Worm (Caenorhabditis elegans): Measurements from ENCODE around the gene Y66A7A.9.

The Y66A7A.9 gene

ce11 chrIII:11612371-11612770 lies at the start of gene Y66A7A.9, which contains the start of gene Y66A7A.4:
TSS of gene Y66A7A.9 (minus strand) at chrIII:11612471.
TSS of gene Y66A7A.4 (plus strand) at chrIII:11612607.
- TF ChIP-seq B0310.2 (tag; optimal IDR thresholded peaks at IDR 0.05) (no peak), tbx-11 (GFP tag; IDR thresholded peaks at IDR 0.05) (no peak), hmg-4 (GFP tag; optimal IDR thresholded peaks at IDR 0.05) (no peak), flt-1 (GFP tag; IDR thresholded peaks at IDR 0.05) (no peak), tra-4 (tag; optimal IDR thresholded peaks at IDR 0.05) (no peak), pes-1 (GFP tag; IDR thresholded peaks at IDR 0.05) (no peak), tbx-37 (GFP tag; conservative IDR thresholded peaks at IDR 0.05) (no peak), scrt-1 (GFP tag; IDR thresholded peaks at IDR 0.05) (no peak), hmbx-1 (tag; optimal IDR thresholded peaks at IDR 0.05) (no peak), ama-1 (optimal IDR thresholded peaks at IDR 0.05) (no peak), ceh-13 (GFP tag; optimal IDR thresholded peaks at IDR 0.05) (no peak), ceh-36 (tag; optimal IDR thresholded peaks at IDR 0.05) (no peak), hnd-1 (tag; optimal IDR thresholded peaks at IDR 0.05) (no peak), ets-7 (tag; optimal IDR thresholded peaks at IDR 0.05) (no peak), sea-1 (GFP tag; conservative IDR thresholded peaks at IDR 0.05) (no peak), aly-1 (tag; optimal IDR thresholded peaks at IDR 0.05) (no peak), F13C5.2 (tag; optimal IDR thresholded peaks at IDR 0.05) (no peak)

DNA sequence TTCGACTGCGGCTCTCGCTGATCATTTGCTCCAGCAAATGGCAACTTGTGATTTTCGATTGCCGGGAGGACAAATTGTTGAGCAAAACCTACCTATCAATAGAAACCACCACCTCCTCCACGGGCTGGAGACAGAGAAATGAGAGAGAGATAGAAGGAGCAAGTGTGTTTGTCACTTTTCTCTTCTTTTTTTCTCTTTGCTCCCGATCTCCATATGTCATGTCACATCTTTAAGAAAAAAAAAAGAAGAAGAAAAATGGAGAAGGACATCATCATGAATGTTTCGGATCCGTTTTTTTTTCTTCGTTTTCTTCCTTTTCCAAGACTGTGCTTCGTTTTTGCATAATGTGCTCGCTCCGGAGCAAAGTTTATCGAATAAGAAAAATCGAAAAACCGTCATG lies 48.5 kb upstream of the Y66A7A.9 start:
- TF ChIP-seq F13C5.2 (tag; optimal IDR thresholded peaks at IDR 0.05), result no peak
- TF ChIP-seq pes-1 (GFP tag; IDR thresholded peaks at IDR 0.05), result no peak
- TF ChIP-seq ceh-13 (GFP tag; optimal IDR thresholded peaks at IDR 0.05), result no peak
- no peak for TF ChIP-seq ama-1 (optimal IDR thresholded peaks at IDR 0.05)
- TF ChIP-seq tra-4 (tag; optimal IDR thresholded peaks at IDR 0.05), result no peak
- no peak for TF ChIP-seq hnd-1 (tag; optimal IDR thresholded peaks at IDR 0.05)
- no peak for TF ChIP-seq aly-1 (tag; optimal IDR thresholded peaks at IDR 0.05)
- no peak for TF ChIP-seq ets-7 (tag; optimal IDR thresholded peaks at IDR 0.05)
- TF ChIP-seq tbx-11 (GFP tag; IDR thresholded peaks at IDR 0.05), result no peak
- TF ChIP-seq flt-1 (GFP tag; IDR thresholded peaks at IDR 0.05), result no peak
- TF ChIP-seq scrt-1 (GFP tag; IDR thresholded peaks at IDR 0.05), result no peak
- TF ChIP-seq B0310.2 (tag; optimal IDR thresholded peaks at IDR 0.05), result no peak
- TF ChIP-seq hmg-4 (GFP tag; optimal IDR thresholded peaks at IDR 0.05), result no peak
- TF ChIP-seq hmbx-1 (tag; optimal IDR thresholded peaks at IDR 0.05), result no peak
- TF ChIP-seq tbx-37 (GFP tag; conservative IDR thresholded peaks at IDR 0.05), result no peak

DNA sequence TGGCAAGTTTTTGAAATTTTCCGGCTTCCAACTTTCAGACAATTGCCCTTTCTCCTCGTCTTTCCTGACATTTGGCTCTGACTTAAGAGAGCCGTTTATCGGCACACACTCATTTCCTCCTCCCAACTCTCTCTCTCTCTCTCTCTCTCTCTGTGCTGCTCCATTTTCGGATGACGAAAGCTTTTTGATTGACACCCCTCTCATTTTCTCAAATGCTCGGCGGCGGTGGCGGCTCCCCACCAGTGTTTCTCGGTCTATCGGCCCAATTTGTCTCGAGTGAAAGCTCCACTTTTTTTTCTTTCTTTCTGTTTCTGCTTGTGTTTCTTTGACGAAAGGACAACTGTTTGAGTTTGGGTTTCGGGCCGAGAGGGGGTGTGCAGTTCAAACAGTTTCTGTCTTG lies 47.5 kb upstream of the Y66A7A.9 start:
- TF ChIP-seq ceh-36 (tag; optimal IDR thresholded peaks at IDR 0.05) (no peak), ets-7 (tag; optimal IDR thresholded peaks at IDR 0.05) (no peak), pes-1 (GFP tag; IDR thresholded peaks at IDR 0.05) (no peak), scrt-1 (GFP tag; IDR thresholded peaks at IDR 0.05) (no peak), flt-1 (GFP tag; IDR thresholded peaks at IDR 0.05) (no peak), F13C5.2 (tag; optimal IDR thresholded peaks at IDR 0.05) (no peak), hmbx-1 (tag; optimal IDR thresholded peaks at IDR 0.05) (no peak), tbx-37 (GFP tag; conservative IDR thresholded peaks at IDR 0.05) (no peak), ama-1 (optimal IDR thresholded peaks at IDR 0.05) (no peak), tbx-11 (GFP tag; IDR thresholded peaks at IDR 0.05) (no peak), hnd-1 (tag; optimal IDR thresholded peaks at IDR 0.05) (no peak), ceh-13 (GFP tag; optimal IDR thresholded peaks at IDR 0.05) (no peak), tra-4 (tag; optimal IDR thresholded peaks at IDR 0.05) (no peak), hmg-4 (GFP tag; optimal IDR thresholded peaks at IDR 0.05) (no peak), sea-1 (GFP tag; conservative IDR thresholded peaks at IDR 0.05) (no peak), aly-1 (tag; optimal IDR thresholded peaks at IDR 0.05) (no peak), B0310.2 (tag; optimal IDR thresholded peaks at IDR 0.05) (no peak)

ce11 chrIII:11657185-11657817 lies 45.0 kb upstream of the Y66A7A.9 start, which contains the start of gene crh-1:
TSS of gene crh-1 (plus strand) at chrIII:11657767.
- no peak for TF ChIP-seq scrt-1 (GFP tag; IDR thresholded peaks at IDR 0.05)

- TF ChIP-seq pes-1 (GFP tag; IDR thresholded peaks at IDR 0.05) (no peak), tra-4 (tag; optimal IDR thresholded peaks at IDR 0.05) (no peak), F13C5.2 (tag; optimal IDR thresholded peaks at IDR 0.05) (no peak), ama-1 (optimal IDR thresholded peaks at IDR 0.05) (no peak), tbx-37 (GFP tag; conservative IDR thresholded peaks at IDR 0.05) (no peak), tbx-11 (GFP tag; IDR thresholded peaks at IDR 0.05) (no peak), ets-7 (tag; optimal IDR thresholded peaks at IDR 0.05) (no peak), sea-1 (GFP tag; conservative IDR thresholded peaks at IDR 0.05) (no peak), hnd-1 (tag; optimal IDR thresholded peaks at IDR 0.05) (no peak), aly-1 (tag; optimal IDR thresholded peaks at IDR 0.05) (no peak), B0310.2 (tag; optimal IDR thresholded peaks at IDR 0.05) (no peak), flt-1 (GFP tag; IDR thresholded peaks at IDR 0.05) (no peak), ceh-36 (tag; optimal IDR thresholded peaks at IDR 0.05) (no peak), scrt-1 (GFP tag; IDR thresholded peaks at IDR 0.05) (no peak), hmbx-1 (tag; optimal IDR thresholded peaks at IDR 0.05) (no peak), ceh-13 (GFP tag; optimal IDR thresholded peaks at IDR 0.05) (no peak), hmg-4 (GFP tag; optimal IDR thresholded peaks at IDR 0.05) (no peak)
Measured at ce11 chrIII:11656389-11656788, 44.1 kb upstream of the Y66A7A.9 start.

- TF ChIP-seq tbx-37 (GFP tag; conservative IDR thresholded peaks at IDR 0.05) (no peak), hmg-4 (GFP tag; optimal IDR thresholded peaks at IDR 0.05) (no peak), pes-1 (GFP tag; IDR thresholded peaks at IDR 0.05) (no peak), tbx-11 (GFP tag; IDR thresholded peaks at IDR 0.05) (no peak), ceh-13 (GFP tag; optimal IDR thresholded peaks at IDR 0.05) (no peak), B0310.2 (tag; optimal IDR thresholded peaks at IDR 0.05) (no peak), F13C5.2 (tag; optimal IDR thresholded peaks at IDR 0.05) (no peak), scrt-1 (GFP tag; IDR thresholded peaks at IDR 0.05) (no peak), sea-1 (GFP tag; conservative IDR thresholded peaks at IDR 0.05) (no peak), ceh-36 (tag; optimal IDR thresholded peaks at IDR 0.05) (no peak), aly-1 (tag; optimal IDR thresholded peaks at IDR 0.05) (no peak)
Measured at ce11 chrIII:11651430-11651829, 39.2 kb upstream of the Y66A7A.9 start.

ce11 chrIII:11650152-11650551 lies 37.9 kb upstream of the Y66A7A.9 start, which contains the start of gene faah-6:
TSS of gene faah-6 (plus strand) at chrIII:11650452.
- no peak for TF ChIP-seq flt-1 (GFP tag; IDR thresholded peaks at IDR 0.05)
- no peak for TF ChIP-seq tbx-11 (GFP tag; IDR thresholded peaks at IDR 0.05)
- TF ChIP-seq ceh-36 (tag; optimal IDR thresholded peaks at IDR 0.05), result no peak
- no peak for TF ChIP-seq hnd-1 (tag; optimal IDR thresholded peaks at IDR 0.05)
- no peak for TF ChIP-seq pes-1 (GFP tag; IDR thresholded peaks at IDR 0.05)
- no peak for TF ChIP-seq ama-1 (optimal IDR thresholded peaks at IDR 0.05)
- TF ChIP-seq tra-4 (tag; optimal IDR thresholded peaks at IDR 0.05), result no peak
- no peak for TF ChIP-seq hmg-4 (GFP tag; optimal IDR thresholded peaks at IDR 0.05)
- TF ChIP-seq aly-1 (tag; optimal IDR thresholded peaks at IDR 0.05), result no peak
- TF ChIP-seq scrt-1 (GFP tag; IDR thresholded peaks at IDR 0.05), result no peak
- TF ChIP-seq B0310.2 (tag; optimal IDR thresholded peaks at IDR 0.05), result no peak
- no peak for TF ChIP-seq ceh-13 (GFP tag; optimal IDR thresholded peaks at IDR 0.05)
- no peak for TF ChIP-seq hmbx-1 (tag; optimal IDR thresholded peaks at IDR 0.05)
- TF ChIP-seq tbx-37 (GFP tag; conservative IDR thresholded peaks at IDR 0.05), result no peak
- TF ChIP-seq F13C5.2 (tag; optimal IDR thresholded peaks at IDR 0.05), result no peak
- no peak for TF ChIP-seq ets-7 (tag; optimal IDR thresholded peaks at IDR 0.05)
- no peak for TF ChIP-seq sea-1 (GFP tag; conservative IDR thresholded peaks at IDR 0.05)

Data from whole organism, early embryonic.